Fruit fly (Drosophila melanogaster): Measurements from ENCODE around the gene CG34015.

CG34015 gene

DNA sequence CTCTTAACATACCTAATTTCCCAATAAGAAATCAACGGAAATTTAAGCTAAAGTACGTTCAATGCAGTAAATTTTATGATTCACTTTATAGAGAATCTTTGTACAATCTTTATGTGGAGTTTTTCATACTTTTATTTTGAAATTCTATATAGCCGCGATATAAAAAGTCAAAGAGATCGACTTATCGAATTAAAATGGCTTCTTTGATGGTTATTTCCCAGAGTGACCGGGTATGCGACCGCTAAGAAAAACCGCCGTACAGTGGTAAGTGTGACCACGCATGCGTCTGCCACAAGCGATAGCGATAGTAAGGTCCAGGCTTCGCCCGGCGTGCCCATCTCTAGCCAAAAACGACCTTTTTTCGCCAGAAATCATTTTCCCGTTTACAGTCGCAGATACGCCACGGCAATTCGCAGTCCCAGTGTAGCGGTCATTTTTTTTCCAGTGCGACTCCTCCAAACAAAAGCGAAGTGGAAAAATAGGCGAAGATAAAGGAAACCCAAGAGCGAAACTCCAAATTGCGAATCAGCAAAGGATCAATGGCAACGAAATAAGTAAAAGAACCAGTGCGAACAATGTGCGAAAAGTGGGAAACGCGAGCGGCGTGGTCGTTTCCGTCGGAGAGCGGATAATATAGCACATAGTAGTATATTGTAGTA, 25.5 kb downstream of the CG34015 start, which contains the start of gene hang (continued):
- no peak for TF ChIP-seq cato (GFP tag; optimal IDR thresholded peaks at IDR 0.05; ENCODE audit: borderline replicate concordance)
- TF ChIP-seq CG30020 (tag; optimal IDR thresholded peaks at IDR 0.05), result no peak
- no peak for TF ChIP-seq vfl (GFP tag; optimal IDR thresholded peaks at IDR 0.05)
- TF ChIP-seq ewg (GFP tag; optimal IDR thresholded peaks at IDR 0.05), result peak; percentile 94
- peak; percentile 93 for TF ChIP-seq gfzf (GFP tag; optimal IDR thresholded peaks at IDR 0.05)
- TF ChIP-seq CG11696 (GFP tag; IDR thresholded peaks at IDR 0.05), result no peak
- TF ChIP-seq Sry-δ (GFP tag; optimal IDR thresholded peaks at IDR 0.05), result peak; percentile 95
- TF ChIP-seq tgo (GFP tag; IDR thresholded peaks at IDR 0.05), result no peak
- TF ChIP-seq CG10654 (GFP tag; optimal IDR thresholded peaks at IDR 0.05), result peak; percentile 14
- TF ChIP-seq h (optimal IDR thresholded peaks at IDR 0.05), result no peak
- TF ChIP-seq CG1024 (GFP tag; IDR thresholded peaks at IDR 0.05), result peak; percentile 33; the same call in 1 of the 2 replicates
- peak; percentile 32 for TF ChIP-seq CG4617 (GFP tag; optimal IDR thresholded peaks at IDR 0.05; ENCODE audit: borderline replicate concordance)
- TF ChIP-seq sob (GFP tag; IDR thresholded peaks at IDR 0.05), result peak; percentile 57
- peak; percentile 62 for TF ChIP-seq CG33213 (GFP tag; optimal IDR thresholded peaks at IDR 0.05)
- peak; percentile 39 for TF ChIP-seq YL-1 (GFP tag; optimal IDR thresholded peaks at IDR 0.05)
- TF ChIP-seq CG2712 (tag; optimal IDR thresholded peaks at IDR 0.05), result no peak
- TF ChIP-seq inv (GFP tag; IDR thresholded peaks at IDR 0.05; ENCODE audit: partially characterized antibody), result peak; percentile 72
- TF ChIP-seq Xrp1 (GFP tag; IDR thresholded peaks at IDR 0.05), result no peak
- no peak for TF ChIP-seq toy (GFP tag; IDR thresholded peaks at IDR 0.05)
- peak; percentile 51 for TF ChIP-seq CG11247 (GFP tag; IDR thresholded peaks at IDR 0.05)
- TF ChIP-seq CG11093 (GFP tag; IDR thresholded peaks at IDR 0.05), result no peak
- TF ChIP-seq CG12155 (GFP tag; optimal IDR thresholded peaks at IDR 0.05), result no peak
- TF ChIP-seq mam (GFP tag; optimal IDR thresholded peaks at IDR 0.05), result peak; percentile 34
- peak; percentile 19 for TF ChIP-seq sug (tag; optimal IDR thresholded peaks at IDR 0.05)
- TF ChIP-seq CG6813 (GFP tag; optimal IDR thresholded peaks at IDR 0.05), result no peak
- no peak for TF ChIP-seq lov (optimal IDR thresholded peaks at IDR 0.05)
- TF ChIP-seq lov (GFP tag; IDR thresholded peaks at IDR 0.05), result no peak
- TF ChIP-seq CG13424 (tag; optimal IDR thresholded peaks at IDR 0.05), result peak; percentile 21
- TF ChIP-seq Trl (optimal IDR thresholded peaks at IDR 0.05), result no peak
- TF ChIP-seq Trl (GFP tag; optimal IDR thresholded peaks at IDR 0.05), result peak; percentile 29
- TF ChIP-seq CG17361 (GFP tag; IDR thresholded peaks at IDR 0.05), result no peak
- peak; percentile 23 for TF ChIP-seq Xbp1 (GFP tag; optimal IDR thresholded peaks at IDR 0.05)
- TF ChIP-seq CG14710 (tag; optimal IDR thresholded peaks at IDR 0.05), result peak; percentile 93
- no peak for TF ChIP-seq disco-r (GFP tag; optimal IDR thresholded peaks at IDR 0.05)
- TF ChIP-seq Awh (GFP tag; IDR thresholded peaks at IDR 0.05), result no peak
- peak; percentile 27 for TF ChIP-seq salm (tag; optimal IDR thresholded peaks at IDR 0.05)
- TF ChIP-seq nerfin-1 (tag; optimal IDR thresholded peaks at IDR 0.05), result no peak
- peak; percentile 18 for TF ChIP-seq CG1233 (GFP tag; optimal IDR thresholded peaks at IDR 0.05)
- TF ChIP-seq D19B (GFP tag; optimal IDR thresholded peaks at IDR 0.05), result no peak
- TF ChIP-seq Hmx (GFP tag; optimal IDR thresholded peaks at IDR 0.05), result no peak
- TF ChIP-seq CG10321 (GFP tag; IDR thresholded peaks at IDR 0.05), result no peak
- TF ChIP-seq exex (tag; optimal IDR thresholded peaks at IDR 0.05), result no peak
- TF ChIP-seq abd-A (tag; optimal IDR thresholded peaks at IDR 0.05), result no peak
- TF ChIP-seq bigmax (GFP tag; optimal IDR thresholded peaks at IDR 0.05), result peak; percentile 52
- peak; percentile 10 for TF ChIP-seq ind (GFP tag; optimal IDR thresholded peaks at IDR 0.05)
- TF ChIP-seq Dip2 (GFP tag; IDR thresholded peaks at IDR 0.05), result no peak
- TF ChIP-seq fd96Cb (tag; optimal IDR thresholded peaks at IDR 0.05), result no peak
- no peak for TF ChIP-seq CG8388 (GFP tag; optimal IDR thresholded peaks at IDR 0.05)
- peak; percentile 24 for TF ChIP-seq CG3407 (GFP tag; optimal IDR thresholded peaks at IDR 0.05)
- no peak for TF ChIP-seq pita (GFP tag; optimal IDR thresholded peaks at IDR 0.05)
- TF ChIP-seq CG8924 (tag; optimal IDR thresholded peaks at IDR 0.05), result peak; percentile 22
